Comparison of ENCODE assay signal across 2 fruit fly cellular contexts in genomic region chr2L:1630576-1630975, dm6.
TF ChIP-seq lines count a peak whose summit lies in the region.

No protein-coding gene starts in this region.

- no peak for TF ChIP-seq CTCF in whole organism, embryonic (GFP tag; optimal IDR thresholded peaks at IDR 0.05; lab: Kevin White, UChicago)

TF ChIP-seq in whole organism, embryonic, 481 proteins besides CTCF, POLR2A, EP300 and RAD21:
- TF ChIP-seq pita (GFP tag; optimal IDR thresholded peaks at IDR 0.05; lab: Kevin White, UChicago) (no peak), CG13894 (tag; optimal IDR thresholded peaks at IDR 0.05; lab: Kevin White, UChicago) (peak; percentile 21), YL-1 (GFP tag; optimal IDR thresholded peaks at IDR 0.05; lab: Kevin White, UChicago) (no peak), sr (GFP tag; IDR thresholded peaks at IDR 0.05; lab: Robert Waterston, UW) (no peak), CG10366 (GFP tag; IDR thresholded peaks at IDR 0.05; lab: Robert Waterston, UW) (no peak), CG10979 (tag; optimal IDR thresholded peaks at IDR 0.05; lab: Kevin White, UChicago) (no peak), CG17359 (tag; optimal IDR thresholded peaks at IDR 0.05; lab: Kevin White, UChicago) (no peak), gce (GFP tag; IDR thresholded peaks at IDR 0.05; lab: Robert Waterston, UW) (no peak), inv (GFP tag; IDR thresholded peaks at IDR 0.05; lab: Robert Waterston, UW; ENCODE audit: partially characterized antibody) (no peak), CG12769 (tag; optimal IDR thresholded peaks at IDR 0.05; lab: Kevin White, UChicago) (peak; percentile 54), Doc3 (GFP tag; IDR thresholded peaks at IDR 0.05; lab: Robert Waterston, UW; ENCODE audit: partially characterized antibody) (no peak), CG3726 (GFP tag; IDR thresholded peaks at IDR 0.05; lab: Robert Waterston, UW) (no peak), ERR (GFP tag; optimal IDR thresholded peaks at IDR 0.05; lab: Kevin White, UChicago) (no peak), Blimp-1 (GFP tag; optimal IDR thresholded peaks at IDR 0.05; lab: Kevin White, UChicago) (peak; percentile 46), scrt (GFP tag; optimal IDR thresholded peaks at IDR 0.05; lab: Kevin White, UChicago) (no peak), ken (GFP tag; IDR thresholded peaks at IDR 0.05; lab: Robert Waterston, UW) (no peak), Drgx (GFP tag; IDR thresholded peaks at IDR 0.05; lab: Robert Waterston, UW) (no peak), CG6683 (GFP tag; optimal IDR thresholded peaks at IDR 0.05; lab: Kevin White, UChicago) (no peak), sug (tag; optimal IDR thresholded peaks at IDR 0.05; lab: Kevin White, UChicago) (no peak), CG34422 (GFP tag; IDR thresholded peaks at IDR 0.05; lab: Robert Waterston, UW) (no peak), CG12155 (GFP tag; optimal IDR thresholded peaks at IDR 0.05; lab: Kevin White, UChicago) (no peak), Med (GFP tag; lab: Kevin White, UChicago) (peak; percentile 54), CG12104 (GFP tag; optimal IDR thresholded peaks at IDR 0.05; lab: Kevin White, UChicago) (no peak), tin (GFP tag; optimal IDR thresholded peaks at IDR 0.05; lab: Kevin White, UChicago) (no peak), phol (tag; optimal IDR thresholded peaks at IDR 0.05; lab: Kevin White, UChicago) (no peak), CG8290 (GFP tag; optimal IDR thresholded peaks at IDR 0.05; lab: Kevin White, UChicago) (no peak), CG8290 (tag; optimal IDR thresholded peaks at IDR 0.05; lab: Kevin White, UChicago) (peak in 1 of 2 experiments; percentile 16), her (GFP tag; optimal IDR thresholded peaks at IDR 0.05; lab: Kevin White, UChicago) (no peak), ind (GFP tag; optimal IDR thresholded peaks at IDR 0.05; lab: Kevin White, UChicago) (no peak), cwo (GFP tag; optimal IDR thresholded peaks at IDR 0.05; lab: Kevin White, UChicago) (no peak), chinmo (GFP tag; IDR thresholded peaks at IDR 0.05; lab: Robert Waterston, UW; ENCODE audit: partially characterized antibody) (peak; percentile 98), sd (tag; optimal IDR thresholded peaks at IDR 0.05; lab: Kevin White, UChicago) (peak; percentile 3), Dbx (GFP tag; IDR thresholded peaks at IDR 0.05; lab: Robert Waterston, UW) (no peak)

TF ChIP-seq in whole organism, prepupa, 60 proteins besides CTCF, POLR2A, EP300 and RAD21:
- TF ChIP-seq fd59A (GFP tag; optimal IDR thresholded peaks at IDR 0.05; lab: Kevin White, UChicago) (no peak), fd85E (GFP tag; optimal IDR thresholded peaks at IDR 0.05; lab: Kevin White, UChicago) (no peak), Sox15 (GFP tag; optimal IDR thresholded peaks at IDR 0.05; lab: Kevin White, UChicago) (no peak), Eip93F (GFP tag; optimal IDR thresholded peaks at IDR 0.05; lab: Kevin White, UChicago) (no peak), svp (GFP tag; lab: Kevin White, UChicago) (peak; percentile 8)

Comparison
In these comparisons a context has a peak if more than half of its experiments do, and no peak if none do; other contexts are left out.
1. Of the 7 proteins assayed by ChIP-seq in both whole organism, embryonic and whole organism, prepupa: peak only in whole organism, embryonic: Blimp-1; only in whole organism, prepupa: none; in both: none; in neither: 6.